Fruit fly (Drosophila melanogaster) whole organism, adult: Measurements from ENCODE around the gene CG43796.

Experiments used
- CG1620 ChIP-seq: fragments of 200-800 bp; sonication (Bioruptor generic); optimal IDR thresholded peaks from 2 replicates; lab custom pipeline; 2016; ENCODE audit warnings: missing biosample characterization, missing genetic modification characterization
- CG33017 ChIP-seq: fragments of 200-800 bp; sonication (Bioruptor generic); optimal IDR thresholded peaks from 2 replicates; lab custom pipeline; 2018; ENCODE audit warnings: missing biosample characterization, mild to moderate bottlenecking, missing genetic modification characterization, moderate library complexity
- CG7045 ChIP-seq: fragments of 200-800 bp; sonication (Bioruptor generic); optimal IDR thresholded peaks from 2 replicates; lab custom pipeline; 2017; ENCODE audit warnings: missing biosample characterization, mild to moderate bottlenecking, missing genetic modification characterization
- CG7101 ChIP-seq: fragments of 200-800 bp; sonication (Bioruptor generic); optimal IDR thresholded peaks from 2 replicates; lab custom pipeline; 2018; ENCODE audit warnings: missing biosample characterization, mild to moderate bottlenecking, missing genetic modification characterization, moderate library complexity
- Clk ChIP-seq: fragments of 200-800 bp; sonication (Bioruptor generic); optimal IDR thresholded peaks from 2 replicates; lab custom pipeline; 2017; ENCODE audit warnings: missing biosample characterization, missing genetic modification characterization
- Crg-1 ChIP-seq: fragments of 200-800 bp; sonication (Bioruptor generic); optimal IDR thresholded peaks from 2 replicates; lab custom pipeline; 2016; ENCODE audit warnings: missing biosample characterization, missing genetic modification characterization
- Hr96 ChIP-seq: fragments of 200-800 bp; sonication (Bioruptor generic); optimal IDR thresholded peaks from 2 replicates; lab custom pipeline; 2016; ENCODE audit warnings: missing biosample characterization, missing genetic modification characterization
- Mnt ChIP-seq: fragments of 200-800 bp; sonication (Bioruptor generic); optimal IDR thresholded peaks from 2 replicates; lab custom pipeline; 2016; ENCODE audit warnings: missing biosample characterization, mild to moderate bottlenecking, missing genetic modification characterization
- bab1 ChIP-seq: fragments of 200-800 bp; sonication (Bioruptor generic); optimal IDR thresholded peaks from 3 replicates; lab custom pipeline; 2019; ENCODE audit warnings: missing biosample characterization, mild to moderate bottlenecking, missing genetic modification characterization, moderate library complexity
- cic ChIP-seq: fragments of 200-800 bp; sonication (Bioruptor generic); optimal IDR thresholded peaks from 2 replicates; lab custom pipeline; 2017; ENCODE audit warnings: missing biosample characterization, mild to moderate bottlenecking, missing genetic modification characterization, moderate library complexity
- kay ChIP-seq: fragments of 200-800 bp; sonication (Bioruptor generic); peaks from one replicate; lab custom pipeline; 2016; ENCODE audit warnings: missing biosample characterization, missing genetic modification characterization, borderline replicate concordance
- tj ChIP-seq: fragments of 200-800 bp; sonication (Bioruptor generic); optimal IDR thresholded peaks from 3 replicates; lab custom pipeline; 2017; ENCODE audit warnings: missing biosample characterization, mild to moderate bottlenecking, missing genetic modification characterization, moderate library complexity
- toe ChIP-seq: fragments of 200-800 bp; sonication (Bioruptor generic); optimal IDR thresholded peaks from 2 replicates; lab custom pipeline; 2016; ENCODE audit warnings: missing biosample characterization, missing genetic modification characterization

dm6 chr2L:8471667-8472066, 10.5 kb upstream of the CG43796 start:
- TF ChIP-seq CG1620: no peak
- no peak for TF ChIP-seq tj (GFP tag; lab: Kevin White, UChicago)
- no peak for TF ChIP-seq CG7101 (tag; lab: Kevin White, UChicago)
- no peak for TF ChIP-seq CG33017 (tag; lab: Kevin White, UChicago)
- no peak for TF ChIP-seq Clk
- no peak for TF ChIP-seq toe (GFP tag; lab: Kevin White, UChicago)
- TF ChIP-seq bab1: no peak
- TF ChIP-seq kay (GFP tag; lab: Kevin White, UChicago): peak; percentile 20
- no peak for TF ChIP-seq Crg-1 (GFP tag; lab: Kevin White, UChicago)
- TF ChIP-seq Hr96 (GFP tag; lab: Kevin White, UChicago): no peak
- TF ChIP-seq CG7045 (GFP tag; lab: Kevin White, UChicago): no peak
- TF ChIP-seq Mnt: no peak
- no peak for TF ChIP-seq cic (GFP tag; lab: Kevin White, UChicago)
